Worm (Caenorhabditis elegans) whole organism, mixed stage, embryonic: ENCODE results near the gene sbt-1.

Experiments
- M03D4.4 ChIP-seq: sonication (generic microtip); optimal IDR thresholded peaks from 2 replicates; lab custom pipeline; 2017; ENCODE audit warnings: mild to moderate bottlenecking, missing genetic modification characterization, missing compliant biosample characterization
- bed-3 ChIP-seq: fragments of 200-800 bp; sonication (Bioruptor generic); optimal IDR thresholded peaks from 3 replicates; lab custom pipeline; 2018; ENCODE audit warnings: mild to moderate bottlenecking, missing genetic modification characterization, moderate library complexity, missing compliant biosample characterization
- blmp-1 ChIP-seq: fragments of 150-350 bp; optimal IDR thresholded peaks from 2 replicates; lab custom pipeline; 2014; ENCODE audit warnings: missing biosample characterization, missing genetic modification characterization
- ceh-39 ChIP-seq: fragments of 150-350 bp; optimal IDR thresholded peaks from 2 replicates; lab custom pipeline; 2014; ENCODE audit warnings: missing biosample characterization, missing genetic modification characterization
- ceh-43 ChIP-seq: fragments of 200-800 bp; sonication (Bioruptor generic); optimal IDR thresholded peaks from 2 replicates; lab custom pipeline; 2018; ENCODE audit warnings: mild to moderate bottlenecking, missing genetic modification characterization, moderate library complexity, missing compliant biosample characterization
- ceh-83 ChIP-seq: fragments of 200-800 bp; sonication (Bioruptor generic); optimal IDR thresholded peaks from 2 replicates; lab custom pipeline; 2018; ENCODE audit warnings: mild to moderate bottlenecking, missing genetic modification characterization, missing compliant biosample characterization
- ces-1 ChIP-seq: fragments of 150-350 bp; optimal IDR thresholded peaks from 2 replicates; lab custom pipeline; 2014; ENCODE audit warnings: missing biosample characterization, missing genetic modification reagents, missing genetic modification characterization
- cnd-1 ChIP-seq: fragments of 200-800 bp; sonication (Bioruptor generic); optimal IDR thresholded peaks from 2 replicates; lab custom pipeline; 2018; ENCODE audit warnings: mild to moderate bottlenecking, missing genetic modification characterization, missing compliant biosample characterization
- drap-1 ChIP-seq: fragments of 200-800 bp; sonication (Bioruptor generic); optimal IDR thresholded peaks from 3 replicates; lab custom pipeline; 2018; ENCODE audit warnings: mild to moderate bottlenecking, missing genetic modification characterization, missing compliant biosample characterization
- elt-3 ChIP-seq: fragments of 150-350 bp; optimal IDR thresholded peaks from 2 replicates; lab custom pipeline; 2014; ENCODE audit warnings: missing biosample characterization, missing genetic modification characterization
- flh-1 ChIP-seq: fragments of 200-800 bp; sonication (Bioruptor generic); optimal IDR thresholded peaks from 2 replicates; lab custom pipeline; 2018; ENCODE audit warnings: mild to moderate bottlenecking, missing genetic modification characterization, moderate library complexity, missing compliant biosample characterization
- ham-2 ChIP-seq: fragments of 200-800 bp; sonication (Bioruptor generic); optimal IDR thresholded peaks from 2 replicates; lab custom pipeline; 2018; ENCODE audit warnings: mild to moderate bottlenecking, missing genetic modification characterization, missing compliant biosample characterization
- hlh-1 ChIP-seq: fragments of 150-350 bp; optimal IDR thresholded peaks from 2 replicates; lab custom pipeline; 2014; ENCODE audit warnings: missing biosample characterization, missing genetic modification reagents, missing genetic modification characterization
- lin-13 ChIP-seq: fragments of 150-350 bp; optimal IDR thresholded peaks from 2 replicates; lab custom pipeline; 2014; ENCODE audit warnings: missing biosample characterization, missing genetic modification characterization
- lin-32 ChIP-seq: fragments of 200-800 bp; sonication (Bioruptor generic); optimal IDR thresholded peaks from 2 replicates; lab custom pipeline; 2018; ENCODE audit warnings: mild to moderate bottlenecking, missing genetic modification characterization, missing compliant biosample characterization
- lsy-2 ChIP-seq: fragments of 150-350 bp; optimal IDR thresholded peaks from 2 replicates; lab custom pipeline; 2014; ENCODE audit warnings: missing biosample characterization, missing genetic modification characterization
- mab-5 ChIP-seq: fragments of 150-350 bp; optimal IDR thresholded peaks from 2 replicates; lab custom pipeline; 2014; ENCODE audit warnings: missing biosample characterization, missing genetic modification characterization
- mep-1 ChIP-seq: fragments of 150-350 bp; optimal IDR thresholded peaks from 2 replicates; lab custom pipeline; 2017; ENCODE audit warnings: missing biosample characterization, missing genetic modification reagents, missing genetic modification characterization, inconsistent platforms
- nhr-2 ChIP-seq: fragments of 150-350 bp; optimal IDR thresholded peaks from 2 replicates; lab custom pipeline; 2014; ENCODE audit warnings: missing biosample characterization, missing genetic modification characterization
- nhr-237 ChIP-seq: fragments of 150-350 bp; optimal IDR thresholded peaks from 2 replicates; lab custom pipeline; 2014; ENCODE audit warnings: missing biosample characterization, missing genetic modification characterization
- nhr-28 ChIP-seq: fragments of 150-350 bp; optimal IDR thresholded peaks from 2 replicates; lab custom pipeline; 2014; ENCODE audit warnings: missing biosample characterization, missing genetic modification characterization
- nhr-76 ChIP-seq: sonication (generic microtip); optimal IDR thresholded peaks from 2 replicates; lab custom pipeline; 2017; ENCODE audit warnings: missing biosample characterization, missing genetic modification characterization
- pha-4 ChIP-seq: fragments of 150-350 bp; optimal IDR thresholded peaks from 2 replicates; lab custom pipeline; 2018; ENCODE audit warnings: missing biosample characterization, missing genetic modification reagents, missing genetic modification characterization
- sem-2 ChIP-seq: fragments of 200-800 bp; sonication (Bioruptor generic); optimal IDR thresholded peaks from 2 replicates; lab custom pipeline; 2018; ENCODE audit warnings: mild to moderate bottlenecking, missing genetic modification characterization, missing compliant biosample characterization
- snpc-4 ChIP-seq: fragments of 150-350 bp; optimal IDR thresholded peaks from 2 replicates; lab custom pipeline; 2014; ENCODE audit warnings: missing biosample characterization, missing genetic modification characterization
- sptf-1 ChIP-seq: sonication (generic microtip); optimal IDR thresholded peaks from 2 replicates; lab custom pipeline; 2017; ENCODE audit warnings: mild to moderate bottlenecking, missing genetic modification characterization, moderate library complexity, missing compliant biosample characterization
- tbx-8 ChIP-seq: fragments of 200-800 bp; sonication (Bioruptor generic); optimal IDR thresholded peaks from 2 replicates; lab custom pipeline; 2018; ENCODE audit warnings: mild to moderate bottlenecking, missing genetic modification characterization, moderate library complexity, missing compliant biosample characterization
- unc-120 ChIP-seq: sonication (generic microtip); optimal IDR thresholded peaks from 2 replicates; lab custom pipeline; 2017; ENCODE audit warnings: missing genetic modification characterization, missing compliant biosample characterization; ENCODE audit not compliant: poor library complexity, severe bottlenecking
- unc-62 ChIP-seq: fragments of 150-350 bp; optimal IDR thresholded peaks from 2 replicates; lab custom pipeline; 2014; ENCODE audit warnings: missing biosample characterization, missing genetic modification reagents, missing genetic modification characterization
- zip-8 ChIP-seq: fragments of 150-350 bp; optimal IDR thresholded peaks from 2 replicates; lab custom pipeline; 2014; ENCODE audit warnings: missing biosample characterization, missing genetic modification characterization
- ztf-11 ChIP-seq: fragments of 150-350 bp; optimal IDR thresholded peaks from 2 replicates; lab custom pipeline; 2014; ENCODE audit warnings: missing biosample characterization, missing genetic modification characterization

Gene sbt-1

ce11 chrV:20837765-20838164, 9.1 kb upstream of the sbt-1 start, which contains the start of gene mrps-12:
Gene mrps-12, plus strand, starts transcription at chrV:20838080.
- no peak for TF ChIP-seq ceh-43 (GFP tag; lab: Kevin White, UChicago)
- TF ChIP-seq ceh-83, result peak; percentile 41
- peak; percentile 10 for TF ChIP-seq ces-1 (GFP tag; lab: Kevin White, UChicago)

- TF ChIP-seq lin-13 (peak; percentile 7), ces-1 (GFP tag; lab: Kevin White, UChicago) (peak; percentile 90), sptf-1 (tag; lab: Kevin White, UChicago) (peak; percentile 63), ceh-83 (no peak), bed-3 (GFP tag; lab: Kevin White, UChicago) (peak; percentile 15), nhr-28 (tag; lab: Kevin White, UChicago) (no peak), mep-1 (peak; percentile 52)
Observed at ce11 chrV:20832554-20832963, 3.9 kb upstream of the sbt-1 start.

- TF ChIP-seq pha-4 (tag; lab: Kevin White, UChicago) (peak; percentile 45), nhr-76 (no peak)
Observed at ce11 chrV:20831867-20832266, 3.2 kb upstream of the sbt-1 start.

ce11 chrV:20830409-20830808, 1.7 kb upstream of the sbt-1 start:
- TF ChIP-seq bed-3 (GFP tag; lab: Kevin White, UChicago) (no peak), ceh-39 (tag; lab: Kevin White, UChicago) (no peak), nhr-2 (no peak), pha-4 (tag; lab: Kevin White, UChicago) (no peak)

ce11 chrV:20829511-20829910, 830 bp upstream of the sbt-1 start, which contains the start of gene num-1:
Gene num-1, plus strand, starts transcription at chrV:20829811.
- TF ChIP-seq drap-1 (GFP tag; lab: Kevin White, UChicago) (no peak), mab-5 (tag; lab: Kevin White, UChicago) (no peak), hlh-1 (tag; lab: Kevin White, UChicago) (no peak), snpc-4 (no peak), lin-13 (no peak), nhr-2 (no peak), zip-8 (tag; lab: Kevin White, UChicago) (no peak), unc-120 (tag; lab: Kevin White, UChicago) (no peak), lsy-2 (no peak), unc-62 (GFP tag; lab: Kevin White, UChicago) (no peak), sptf-1 (tag; lab: Kevin White, UChicago) (no peak), ztf-11 (no peak)

ce11 chrV:20826618-20827017, 2.1 kb downstream of the sbt-1 start:
- TF ChIP-seq sem-2 (GFP tag; lab: Kevin White, UChicago) (no peak), drap-1 (GFP tag; lab: Kevin White, UChicago) (no peak), ceh-83 (no peak), tbx-8 (GFP tag; lab: Kevin White, UChicago) (no peak), ceh-39 (tag; lab: Kevin White, UChicago) (no peak), nhr-237 (no peak), ztf-11 (no peak), cnd-1 (tag; lab: Kevin White, UChicago) (no peak)

- TF ChIP-seq ztf-11 (no peak), lin-32 (GFP tag; lab: Kevin White, UChicago) (no peak), ham-2 (GFP tag; lab: Kevin White, UChicago) (no peak), elt-3 (tag; lab: Kevin White, UChicago) (no peak), blmp-1 (tag; lab: Kevin White, UChicago) (no peak), ceh-43 (GFP tag; lab: Kevin White, UChicago) (no peak), nhr-76 (no peak), unc-62 (GFP tag; lab: Kevin White, UChicago) (no peak), bed-3 (GFP tag; lab: Kevin White, UChicago) (no peak), sptf-1 (tag; lab: Kevin White, UChicago) (no peak), snpc-4 (no peak), flh-1 (GFP tag; lab: Kevin White, UChicago) (no peak), drap-1 (GFP tag; lab: Kevin White, UChicago) (no peak), nhr-28 (tag; lab: Kevin White, UChicago) (no peak), M03D4.4 (tag; lab: Kevin White, UChicago) (no peak)
Observed at ce11 chrV:20824962-20825609, 3.6 kb downstream of the sbt-1 start, which contains the start of the genes gcy-22 and grl-14. Gene gcy-22, minus strand, starts transcription at chrV:20825062. Gene grl-14, plus strand, starts transcription at chrV:20825559.
